Fruit fly (Drosophila melanogaster): ENCODE data around the gene Grl36b.

Gene Grl36b

DNA sequence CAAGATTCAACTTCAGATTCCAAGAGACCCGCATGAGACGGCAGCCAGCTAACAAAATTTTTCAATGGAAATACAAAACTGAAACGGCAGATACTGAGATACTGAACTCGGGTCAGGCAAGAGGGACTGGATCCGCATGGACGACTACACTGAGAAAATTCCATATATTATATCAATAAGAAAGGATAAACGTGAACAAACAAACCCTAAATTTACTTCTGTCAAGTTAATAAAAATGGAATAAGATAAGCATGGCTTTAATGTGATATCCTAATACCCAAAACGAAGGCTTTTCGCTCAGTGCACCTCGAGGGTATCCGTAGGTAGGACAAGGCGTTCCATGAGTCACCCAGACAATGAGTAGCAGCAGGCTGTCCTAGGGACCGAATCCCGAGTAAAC is 19.7 kb upstream of the Grl36b start (continued):
- TF ChIP-seq Jarid2 (GFP tag; optimal IDR thresholded peaks at IDR 0.05): peak; percentile 30
- TF ChIP-seq CG10959 (GFP tag; IDR thresholded peaks at IDR 0.05): peak; percentile 95
- TF ChIP-seq Atf6 (GFP tag; IDR thresholded peaks at IDR 0.05): peak; percentile 62
- peak; percentile 91 for TF ChIP-seq NC2β (GFP tag; optimal IDR thresholded peaks at IDR 0.05)
- peak; percentile 71 for TF ChIP-seq CG8359 (GFP tag; optimal IDR thresholded peaks at IDR 0.05; ENCODE audit: borderline replicate concordance)
- TF ChIP-seq chif (GFP tag; optimal IDR thresholded peaks at IDR 0.05): peak; percentile 86 to 95
- TF ChIP-seq CG8944 (GFP tag; optimal IDR thresholded peaks at IDR 0.05): peak; percentile 83
- TF ChIP-seq CG2129 (GFP tag; IDR thresholded peaks at IDR 0.05; ENCODE audit: partially characterized antibody): no peak
- peak; percentile 73 for TF ChIP-seq jing (GFP tag; optimal IDR thresholded peaks at IDR 0.05)
- peak; percentile 75 for TF ChIP-seq CG7357 (GFP tag; IDR thresholded peaks at IDR 0.05)
- TF ChIP-seq Ada2b (GFP tag; IDR thresholded peaks at IDR 0.05): peak; percentile 78
- TF ChIP-seq CG10147 (GFP tag; optimal IDR thresholded peaks at IDR 0.05): peak; percentile 42
- TF ChIP-seq klu (GFP tag; IDR thresholded peaks at IDR 0.05): peak; percentile 63
- TF ChIP-seq Med (GFP tag): peak; percentile 97
- peak; percentile 61; the same call in 1 of the 2 replicates for TF ChIP-seq wdn (GFP tag; IDR thresholded peaks at IDR 0.05)
- no peak for TF ChIP-seq Dll (GFP tag; IDR thresholded peaks at IDR 0.05; ENCODE audit: partially characterized antibody)
- TF ChIP-seq Dfd (GFP tag; optimal IDR thresholded peaks at IDR 0.05): no peak
- TF ChIP-seq HLH4C (GFP tag; IDR thresholded peaks at IDR 0.05; ENCODE audit: partially characterized antibody): no peak
- peak; percentile 89 for TF ChIP-seq CG1602 (GFP tag; optimal IDR thresholded peaks at IDR 0.05)
- peak; percentile 81 for TF ChIP-seq CG10366 (GFP tag; IDR thresholded peaks at IDR 0.05)
- peak; percentile 84 for TF ChIP-seq CG8089 (GFP tag; optimal IDR thresholded peaks at IDR 0.05)
- no peak for TF ChIP-seq unc-4 (GFP tag; IDR thresholded peaks at IDR 0.05; ENCODE audit: partially characterized antibody)
- no peak for TF ChIP-seq toy (GFP tag; IDR thresholded peaks at IDR 0.05)
- TF ChIP-seq CTCF (GFP tag; optimal IDR thresholded peaks at IDR 0.05): no peak
- peak; percentile 80 for TF ChIP-seq Max (GFP tag; optimal IDR thresholded peaks at IDR 0.05)
- TF ChIP-seq Sry-β (GFP tag; optimal IDR thresholded peaks at IDR 0.05): no peak
- peak; percentile 22 for TF ChIP-seq CG6683 (GFP tag; optimal IDR thresholded peaks at IDR 0.05)
- TF ChIP-seq Xbp1 (GFP tag; optimal IDR thresholded peaks at IDR 0.05): peak; percentile 87
- TF ChIP-seq CrebB (tag; optimal IDR thresholded peaks at IDR 0.05): peak; percentile 63
- TF ChIP-seq CG43689 (GFP tag; IDR thresholded peaks at IDR 0.05): no peak
- peak; percentile 63 for TF ChIP-seq CG3163 (GFP tag; optimal IDR thresholded peaks at IDR 0.05)
- no peak for TF ChIP-seq fd64A (GFP tag; optimal IDR thresholded peaks at IDR 0.05)
- TF ChIP-seq exex (tag; optimal IDR thresholded peaks at IDR 0.05): no peak
- TF ChIP-seq pan (optimal IDR thresholded peaks at IDR 0.05): no peak
- peak in 1 of 2 experiments; percentile 79 for TF ChIP-seq pan (GFP tag; optimal IDR thresholded peaks at IDR 0.05 in 1 of 2, IDR thresholded peaks at IDR 0.05 in 1 of 2)
- no peak for TF ChIP-seq cad (GFP tag; optimal IDR thresholded peaks at IDR 0.05)
- TF ChIP-seq abd-A (tag; optimal IDR thresholded peaks at IDR 0.05): no peak
- TF ChIP-seq run (tag; optimal IDR thresholded peaks at IDR 0.05): no peak
- 0 out of 2 replicates have a peak, but pooled peaks have one; percentile 30 for TF ChIP-seq cas (GFP tag; IDR thresholded peaks at IDR 0.05)
- TF ChIP-seq zen2 (GFP tag; IDR thresholded peaks at IDR 0.05; ENCODE audit: partially characterized antibody): no peak
- no peak for TF ChIP-seq pzg (GFP tag; optimal IDR thresholded peaks at IDR 0.05)
- TF ChIP-seq Ptx1 (GFP tag; IDR thresholded peaks at IDR 0.05): peak; percentile 81
- TF ChIP-seq pita (GFP tag; optimal IDR thresholded peaks at IDR 0.05): no peak
- peak; percentile 84 to 86 for TF ChIP-seq Pdp1 (GFP tag; optimal IDR thresholded peaks at IDR 0.05)
- 0 out of 2 replicates have a peak, but pooled peaks have one; percentile 9 for TF ChIP-seq Dip2 (GFP tag; IDR thresholded peaks at IDR 0.05)
- peak; percentile 71 for TF ChIP-seq stwl (tag; optimal IDR thresholded peaks at IDR 0.05)
- TF ChIP-seq onecut (GFP tag; IDR thresholded peaks at IDR 0.05): peak; percentile 80
- TF ChIP-seq repo (GFP tag; optimal IDR thresholded peaks at IDR 0.05): peak; percentile 83
- TF ChIP-seq mld (GFP tag; IDR thresholded peaks at IDR 0.05; ENCODE audit: partially characterized antibody): no peak
- TF ChIP-seq tup (GFP tag; optimal IDR thresholded peaks at IDR 0.05): peak; percentile 79
- TF ChIP-seq maf-S (GFP tag; optimal IDR thresholded peaks at IDR 0.05): peak; percentile 81
